Worm (Caenorhabditis elegans): ENCODE results near the gene mes-1.
A peak's percentile ranks its signal among the peaks of the same experiment; 100 is the strongest.

Gene mes-1

ce11 chrX:11899031-11899430 is 41.8 kb downstream of the mes-1 start:
- no peak for TF ChIP-seq F26F4.8 (GFP tag; conservative IDR thresholded peaks at IDR 0.05)
- TF ChIP-seq unc-62 (GFP tag; optimal IDR thresholded peaks at IDR 0.05 in 1 of 2), result peak in 1 of 2 experiments; percentile 85
- TF ChIP-seq unc-62 (tag; optimal IDR thresholded peaks at IDR 0.05), result no peak
- TF ChIP-seq F37D6.2 (tag; optimal IDR thresholded peaks at IDR 0.05), result peak; percentile 51
- peak; percentile 43 for TF ChIP-seq ceh-28 (tag; optimal IDR thresholded peaks at IDR 0.05)
- TF ChIP-seq set-16 (GFP tag; IDR thresholded peaks at IDR 0.05), result no peak
- peak; percentile 57 for TF ChIP-seq aha-1 (tag)
- TF ChIP-seq rbr-2 (tag; optimal IDR thresholded peaks at IDR 0.05), result peak; percentile 46
- TF ChIP-seq F10B5.3 (tag; optimal IDR thresholded peaks at IDR 0.05), result peak; percentile 12
- no peak for TF ChIP-seq daf-12 (tag; optimal IDR thresholded peaks at IDR 0.05)
- TF ChIP-seq ces-1 (GFP tag; optimal IDR thresholded peaks at IDR 0.05), result no peak

- TF ChIP-seq ceh-28 (tag; optimal IDR thresholded peaks at IDR 0.05) (no peak), skn-1 (tag; optimal IDR thresholded peaks at IDR 0.05) (no peak)
Observed at ce11 chrX:11902661-11903060, 45.4 kb downstream of the mes-1 start, which contains the start of gene Y62H9A.10. Y62H9A.10 (minus strand) TSS chrX:11902761.

ce11 chrX:11906626-11907025 is 49.3 kb downstream of the mes-1 start:
- TF ChIP-seq nhr-48 (tag; optimal IDR thresholded peaks at IDR 0.05) (no peak), unc-62 (GFP tag; optimal IDR thresholded peaks at IDR 0.05 in 1 of 2) (peak in 1 of 2 experiments; percentile 95), unc-62 (tag; optimal IDR thresholded peaks at IDR 0.05) (no peak)

ce11 chrX:11907263-11907662 is 50.0 kb downstream of the mes-1 start, which contains the start of gene Y62H9A.11:
Y62H9A.11 (minus strand) TSS chrX:11907363.
- TF ChIP-seq aha-1 (tag) (no peak), T20F7.1 (GFP tag; optimal IDR thresholded peaks at IDR 0.05) (no peak), zip-2 (tag; optimal IDR thresholded peaks at IDR 0.05) (no peak), lsy-2 (tag; optimal IDR thresholded peaks at IDR 0.05) (no peak), pqm-1 (tag; optimal IDR thresholded peaks at IDR 0.05) (no peak), Y105C5A.15 (GFP tag; IDR thresholded peaks at IDR 0.05) (no peak), nhr-237 (tag; optimal IDR thresholded peaks at IDR 0.05) (no peak), nhr-25 (tag; optimal IDR thresholded peaks at IDR 0.05; ENCODE audit: borderline replicate concordance, insufficient read depth) (no peak), ceh-20 (GFP tag; IDR thresholded peaks at IDR 0.05) (no peak), dpl-1 (GFP tag; optimal IDR thresholded peaks at IDR 0.05) (no peak), dve-1 (tag; optimal IDR thresholded peaks at IDR 0.05; ENCODE audit: insufficient read depth) (no peak), egl-43 (GFP tag; IDR thresholded peaks at IDR 0.05) (no peak), lin-38 (GFP tag; IDR thresholded peaks at IDR 0.05) (no peak), ZK546.5 (tag; optimal IDR thresholded peaks at IDR 0.05) (no peak), mxl-2 (GFP tag; conservative IDR thresholded peaks at IDR 0.05) (no peak), jun-1 (tag; optimal IDR thresholded peaks at IDR 0.05) (no peak), aly-2 (tag; optimal IDR thresholded peaks at IDR 0.05) (no peak)

- TF ChIP-seq spr-1 (tag; optimal IDR thresholded peaks at IDR 0.05) (no peak), lin-15B (tag; optimal IDR thresholded peaks at IDR 0.05) (no peak), dmd-9 (GFP tag; IDR thresholded peaks at IDR 0.05) (no peak), nhr-11 (tag; optimal IDR thresholded peaks at IDR 0.05) (no peak), aha-1 (tag) (peak; percentile 70), Y48G9A.11 (GFP tag; IDR thresholded peaks at IDR 0.05) (no peak), zip-2 (tag; optimal IDR thresholded peaks at IDR 0.05) (no peak), nhr-6 (tag; optimal IDR thresholded peaks at IDR 0.05) (no peak), mep-1 (tag; optimal IDR thresholded peaks at IDR 0.05) (no peak), ceh-82 (tag; optimal IDR thresholded peaks at IDR 0.05) (no peak), nhr-237 (tag; optimal IDR thresholded peaks at IDR 0.05) (no peak), daf-16 (GFP tag; optimal IDR thresholded peaks at IDR 0.05) (no peak), daf-16 (tag; optimal IDR thresholded peaks at IDR 0.05) (peak; percentile 55), Y5F2A.4 (GFP tag; optimal IDR thresholded peaks at IDR 0.05) (no peak), set-16 (GFP tag; IDR thresholded peaks at IDR 0.05) (no peak), mxl-2 (GFP tag; conservative IDR thresholded peaks at IDR 0.05) (no peak), pha-4 (GFP tag; IDR thresholded peaks at IDR 0.05) (no peak), pha-4 (tag; optimal IDR thresholded peaks at IDR 0.05) (no peak), nhr-28 (tag; optimal IDR thresholded peaks at IDR 0.05) (no peak), nhr-25 (tag; optimal IDR thresholded peaks at IDR 0.05; ENCODE audit: borderline replicate concordance, insufficient read depth) (no peak), pqm-1 (tag; optimal IDR thresholded peaks at IDR 0.05) (peak; percentile 16), egl-27 (tag; optimal IDR thresholded peaks at IDR 0.05) (no peak)
Observed at ce11 chrX:11908226-11908625, 50.9 kb downstream of the mes-1 start.
